Fruit fly (Drosophila melanogaster): Measurements from ENCODE around the gene CG10565.
A peak's percentile ranks its signal among the peaks of the same experiment; 100 is the strongest.

The CG10565 gene

dm6 chr3L:21172527-21173253, 36.5 kb upstream of the CG10565 start, which contains the start of the genes chb and AsnS (continued):
- TF ChIP-seq crc (GFP tag; optimal IDR thresholded peaks at IDR 0.05), result peak; percentile 94
- peak; percentile 90 for TF ChIP-seq CG10366 (GFP tag; IDR thresholded peaks at IDR 0.05)
- peak; percentile 7 for TF ChIP-seq fd64A (GFP tag; optimal IDR thresholded peaks at IDR 0.05)
- peak; percentile 82 for TF ChIP-seq ara (GFP tag; IDR thresholded peaks at IDR 0.05)
- TF ChIP-seq Kr (GFP tag; optimal IDR thresholded peaks at IDR 0.05), result no peak
- peak; percentile 69 for TF ChIP-seq CG5245 (GFP tag; optimal IDR thresholded peaks at IDR 0.05)
- TF ChIP-seq Oli (tag; optimal IDR thresholded peaks at IDR 0.05), result peak; percentile 94
- peak; percentile 88 for TF ChIP-seq CG2889 (GFP tag; IDR thresholded peaks at IDR 0.05)
- TF ChIP-seq CG4282 (GFP tag; optimal IDR thresholded peaks at IDR 0.05), result no peak
- TF ChIP-seq CG6175 (GFP tag; IDR thresholded peaks at IDR 0.05), result peak; percentile 63; the same call in 1 of the 3 replicates
- TF ChIP-seq tna (GFP tag; IDR thresholded peaks at IDR 0.05; ENCODE audit: partially characterized antibody), result no peak
- peak; percentile 12; the same call in 1 of the 2 replicates for TF ChIP-seq crol (GFP tag; IDR thresholded peaks at IDR 0.05)
- peak; percentile 90 for TF ChIP-seq CG8388 (GFP tag; optimal IDR thresholded peaks at IDR 0.05)
- TF ChIP-seq CG16815 (GFP tag; optimal IDR thresholded peaks at IDR 0.05), result peak; percentile 75
- no peak for TF ChIP-seq sc (optimal IDR thresholded peaks at IDR 0.05)
- TF ChIP-seq sc (GFP tag; optimal IDR thresholded peaks at IDR 0.05), result peak; percentile 62
- TF ChIP-seq CkIIα-i1 (GFP tag; IDR thresholded peaks at IDR 0.05), result peak; percentile 44; the same call in 1 of the 2 replicates
- TF ChIP-seq gcm2 (GFP tag; optimal IDR thresholded peaks at IDR 0.05), result no peak
- no peak for TF ChIP-seq vnd (GFP tag; IDR thresholded peaks at IDR 0.05; ENCODE audit: partially characterized antibody)
- peak; percentile 92 for TF ChIP-seq lab (GFP tag; optimal IDR thresholded peaks at IDR 0.05)
- peak; percentile 59; the same call in 1 of the 3 replicates for TF ChIP-seq z (GFP tag; IDR thresholded peaks at IDR 0.05)
- peak; percentile 96 for TF ChIP-seq Ptx1 (GFP tag; IDR thresholded peaks at IDR 0.05)
- TF ChIP-seq CG30020 (tag; optimal IDR thresholded peaks at IDR 0.05), result peak; percentile 9
- peak; percentile 81 for TF ChIP-seq CG3726 (GFP tag; IDR thresholded peaks at IDR 0.05)
- no peak for TF ChIP-seq br (optimal IDR thresholded peaks at IDR 0.05)
- peak; percentile 93 for TF ChIP-seq CG2120 (GFP tag; optimal IDR thresholded peaks at IDR 0.05)
- TF ChIP-seq gro (GFP tag; optimal IDR thresholded peaks at IDR 0.05), result peak; percentile 50
- no peak for TF ChIP-seq TFAM (GFP tag; optimal IDR thresholded peaks at IDR 0.05)
- TF ChIP-seq bowl (GFP tag; IDR thresholded peaks at IDR 0.05), result peak; percentile 85
- no peak for TF ChIP-seq yki (optimal IDR thresholded peaks at IDR 0.05)
- peak; percentile 94 for TF ChIP-seq CG12769 (tag; optimal IDR thresholded peaks at IDR 0.05)
- peak; percentile 69 for TF ChIP-seq ems (GFP tag; optimal IDR thresholded peaks at IDR 0.05)
- no peak for TF ChIP-seq CG17186 (GFP tag; optimal IDR thresholded peaks at IDR 0.05)
- peak; percentile 80 for TF ChIP-seq Chrac-16 (GFP tag; optimal IDR thresholded peaks at IDR 0.05)
- peak; percentile 10 for TF ChIP-seq CG11398 (GFP tag; optimal IDR thresholded peaks at IDR 0.05)
- TF ChIP-seq CG1603 (tag; optimal IDR thresholded peaks at IDR 0.05), result peak; percentile 89
- peak; percentile 70 for TF ChIP-seq CG14710 (tag; optimal IDR thresholded peaks at IDR 0.05)
- TF ChIP-seq pb (GFP tag; optimal IDR thresholded peaks at IDR 0.05), result peak; percentile 45
- TF ChIP-seq CG8290 (GFP tag; optimal IDR thresholded peaks at IDR 0.05), result peak; percentile 59
- peak in 1 of 2 experiments; percentile 84 for TF ChIP-seq CG8290 (tag; optimal IDR thresholded peaks at IDR 0.05)
- peak; percentile 82 for TF ChIP-seq az2 (GFP tag; optimal IDR thresholded peaks at IDR 0.05)
- peak; percentile 96 for TF ChIP-seq E2f1 (GFP tag; IDR thresholded peaks at IDR 0.05)
- peak; percentile 88 for TF ChIP-seq CG11085 (GFP tag; IDR thresholded peaks at IDR 0.05)
- no peak; the same call in 1 of the 2 replicates for TF ChIP-seq CG16779 (GFP tag; IDR thresholded peaks at IDR 0.05)
- TF ChIP-seq Hey (tag; optimal IDR thresholded peaks at IDR 0.05), result no peak
- peak; percentile 70 for TF ChIP-seq CG7271 (tag; optimal IDR thresholded peaks at IDR 0.05)
- peak; percentile 81 for TF ChIP-seq CG1024 (GFP tag; IDR thresholded peaks at IDR 0.05)
- peak; percentile 18 for TF ChIP-seq Mes4 (GFP tag; optimal IDR thresholded peaks at IDR 0.05)
- TF ChIP-seq inv (GFP tag; IDR thresholded peaks at IDR 0.05; ENCODE audit: partially characterized antibody), result no peak
- peak; percentile 21 for TF ChIP-seq Atf-2 (GFP tag; optimal IDR thresholded peaks at IDR 0.05)
- no peak for TF ChIP-seq Doc3 (GFP tag; IDR thresholded peaks at IDR 0.05; ENCODE audit: partially characterized antibody)

Measured in whole organism, embryonic.